Worm (Caenorhabditis elegans): ENCODE measurements around the gene F10B5.3.

The F10B5.3 gene

DNA sequence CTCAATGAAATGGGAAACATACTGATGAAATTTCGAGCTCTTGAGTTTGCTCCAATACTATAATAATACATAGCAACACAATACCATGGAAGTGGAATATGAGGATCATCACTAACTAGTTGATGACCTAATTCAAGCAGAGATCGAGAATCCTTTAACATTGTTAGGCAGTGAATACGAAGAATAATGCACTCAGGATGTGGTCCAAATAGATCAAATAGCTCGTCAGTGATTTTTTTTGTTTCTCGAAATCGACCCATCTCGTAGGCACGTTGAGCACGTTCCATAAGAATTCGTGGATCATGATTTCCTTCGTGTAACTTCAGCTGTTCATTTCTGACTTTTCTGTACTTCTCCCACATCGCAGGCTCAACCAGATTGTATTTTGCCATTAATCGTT is 11.1 kb upstream of the F10B5.3 start:
- TF ChIP-seq madf-8 (GFP tag; conservative IDR thresholded peaks at IDR 0.05) (no peak), B0035.1 (tag; optimal IDR thresholded peaks at IDR 0.05) (no peak), ets-4 (GFP tag; optimal IDR thresholded peaks at IDR 0.05) (no peak), let-526 (GFP tag; IDR thresholded peaks at IDR 0.05) (no peak)

- no peak for TF ChIP-seq dpff-1 (tag; optimal IDR thresholded peaks at IDR 0.05)
- no peak for TF ChIP-seq nfya-2 (GFP tag; IDR thresholded peaks at IDR 0.05)
- TF ChIP-seq snpc-1.3 (tag; optimal IDR thresholded peaks at IDR 0.05; ENCODE audit: insufficient read depth): peak; percentile 11
- TF ChIP-seq xnd-1 (tag; optimal IDR thresholded peaks at IDR 0.05): peak; percentile 13
- peak; percentile 69 for TF ChIP-seq attf-5 (GFP tag; optimal IDR thresholded peaks at IDR 0.05)
- TF ChIP-seq rec-8 (tag; optimal IDR thresholded peaks at IDR 0.05): no peak
- peak; percentile 61 for TF ChIP-seq attf-3 (GFP tag; conservative IDR thresholded peaks at IDR 0.05)
- peak; percentile 15; the same call in 1 of the 2 replicates for TF ChIP-seq ceh-91 (GFP tag; IDR thresholded peaks at IDR 0.05)
- no peak for TF ChIP-seq lag-1 (GFP tag; IDR thresholded peaks at IDR 0.05)
- no peak for TF ChIP-seq nhr-90 (tag; optimal IDR thresholded peaks at IDR 0.05)
- peak; percentile 40; the same call in 1 of the 2 replicates for TF ChIP-seq D2030.7 (GFP tag; IDR thresholded peaks at IDR 0.05)
- TF ChIP-seq ztf-25 (GFP tag; IDR thresholded peaks at IDR 0.05): no peak
- TF ChIP-seq egl-18 (GFP tag; IDR thresholded peaks at IDR 0.05): no peak
- no peak for TF ChIP-seq Y95B8A.8 (GFP tag; IDR thresholded peaks at IDR 0.05)
- peak; percentile 72 for TF ChIP-seq dox-1 (GFP tag; IDR thresholded peaks at IDR 0.05)
- TF ChIP-seq K11D2.4 (GFP tag; IDR thresholded peaks at IDR 0.05): no peak
- no peak for TF ChIP-seq snpc-4 (GFP tag; optimal IDR thresholded peaks at IDR 0.05)
- peak in 1 of 4 experiments; percentile 50 for TF ChIP-seq snpc-4 (tag; optimal IDR thresholded peaks at IDR 0.05)
- TF ChIP-seq snpc-3.4 (tag; optimal IDR thresholded peaks at IDR 0.05): no peak
- no peak for TF ChIP-seq Y79H2A.3 (GFP tag; conservative IDR thresholded peaks at IDR 0.05)
- TF ChIP-seq F52B5.7 (tag; optimal IDR thresholded peaks at IDR 0.05): no peak
- TF ChIP-seq rcor-1 (GFP tag; IDR thresholded peaks at IDR 0.05): no peak
- TF ChIP-seq ZK185.1 (tag; optimal IDR thresholded peaks at IDR 0.05; ENCODE audit: poor library complexity, severe bottlenecking): peak; percentile 3
- TF ChIP-seq hmg-1.2 (GFP tag; IDR thresholded peaks at IDR 0.05): no peak; the same call in 1 of the 2 replicates
- TF ChIP-seq Y53G8AR.9 (GFP tag; conservative IDR thresholded peaks at IDR 0.05): peak; percentile 51; the same call in 1 of the 2 replicates
- no peak for TF ChIP-seq F57A8.1 (GFP tag; optimal IDR thresholded peaks at IDR 0.05)
- no peak for TF ChIP-seq tbp1 (GFP tag; optimal IDR thresholded peaks at IDR 0.05)
- TF ChIP-seq hlh-26 (GFP tag; conservative IDR thresholded peaks at IDR 0.05): no peak
- TF ChIP-seq nhr-80 (tag; optimal IDR thresholded peaks at IDR 0.05): no peak
- no peak for TF ChIP-seq ztf-6 (GFP tag; IDR thresholded peaks at IDR 0.05)
- TF ChIP-seq B0019.2 (GFP tag; conservative IDR thresholded peaks at IDR 0.05): no peak
- no peak for TF ChIP-seq bed-2 (GFP tag; IDR thresholded peaks at IDR 0.05)
- no peak for TF ChIP-seq Y67H2A.10 (GFP tag; conservative IDR thresholded peaks at IDR 0.05)
- no peak for TF ChIP-seq attf-6 (GFP tag; IDR thresholded peaks at IDR 0.05)
- no peak for TF ChIP-seq Y53F4B.3 (GFP tag; IDR thresholded peaks at IDR 0.05)
- no peak for TF ChIP-seq ama-1 (optimal IDR thresholded peaks at IDR 0.05)
- no peak for TF ChIP-seq ama-1 (GFP tag; optimal IDR thresholded peaks at IDR 0.05)
- TF ChIP-seq ztf-18 (tag; optimal IDR thresholded peaks at IDR 0.05): peak; percentile 92
- no peak for TF ChIP-seq madf-3 (GFP tag; IDR thresholded peaks at IDR 0.05)
- TF ChIP-seq ets-4 (GFP tag; optimal IDR thresholded peaks at IDR 0.05): no peak
- TF ChIP-seq let-607 (tag; optimal IDR thresholded peaks at IDR 0.05): no peak
- TF ChIP-seq F55B11.4 (tag; optimal IDR thresholded peaks at IDR 0.05; ENCODE audit: borderline replicate concordance, insufficient read depth): no peak
- TF ChIP-seq madf-10 (tag; optimal IDR thresholded peaks at IDR 0.05): no peak
- peak; percentile 58 for TF ChIP-seq dpl-1 (GFP tag; optimal IDR thresholded peaks at IDR 0.05)
Observed at ce11 chrII:8157991-8158390, 8.2 kb upstream of the F10B5.3 start, which contains the start of gene pch-2. pch-2 (plus strand) TSS chrII:8158349.

Measured in whole organism, young adult.